Fruit fly (Drosophila melanogaster) whole organism, embryonic: ENCODE data around the gene Wdr62.

Source experiments
- CG10274 ChIP-seq: fragments of 200-800 bp; sonication (Bioruptor generic); optimal IDR thresholded peaks from 3 replicates; lab custom pipeline; 2017; ENCODE audit warnings: missing biosample characterization, mild to moderate bottlenecking, missing genetic modification characterization
- CG10565 ChIP-seq: fragments of 200-800 bp; sonication (Bioruptor generic); optimal IDR thresholded peaks from 3 replicates; lab custom pipeline; 2016; ENCODE audit warnings: missing biosample characterization, mild to moderate bottlenecking, missing genetic modification characterization
- CG13296 ChIP-seq: fragments of 200-800 bp; sonication (Bioruptor generic); optimal IDR thresholded peaks from 3 replicates; lab custom pipeline; 2018; ENCODE audit warnings: missing biosample characterization, mild to moderate bottlenecking, missing genetic modification characterization
- CG1647 ChIP-seq: fragments of 200-800 bp; sonication (Bioruptor generic); optimal IDR thresholded peaks from 3 replicates; lab custom pipeline; 2016; ENCODE audit warnings: missing biosample characterization, missing genetic modification characterization
- CG17829 ChIP-seq: fragments of 200-800 bp; optimal IDR thresholded peaks from 2 replicates; lab custom pipeline; 2019; ENCODE audit warnings: missing biosample characterization, mild to moderate bottlenecking, missing genetic modification characterization, moderate library complexity
- CG31388 ChIP-seq: fragments of 200-800 bp; sonication (Bioruptor generic); optimal IDR thresholded peaks from 2 replicates; lab custom pipeline; 2016; ENCODE audit warnings: missing biosample characterization, missing genetic modification characterization
- CG32532 ChIP-seq: fragments of 200-800 bp; sonication (Bioruptor generic); IDR thresholded peaks from 2 replicates; pipeline ENCODE4 v1.3.6; 2022; ENCODE audit warnings: missing biosample characterization, missing genetic modification characterization
- CG34376 ChIP-seq: fragments of 200-800 bp; sonication (Bioruptor generic); optimal IDR thresholded peaks from 2 replicates; lab custom pipeline; 2018; ENCODE audit warnings: missing biosample characterization, mild to moderate bottlenecking, missing genetic modification characterization
- CG6272 ChIP-seq: fragments of 200-800 bp; sonication (Bioruptor generic); IDR thresholded peaks from 2 replicates; pipeline ENCODE4 v1.3.6; 2022; ENCODE audit warnings: missing biosample characterization, missing genetic modification characterization
- CG6791 ChIP-seq: fragments of 200-800 bp; sonication (Bioruptor generic); IDR thresholded peaks from 3 replicates; pipeline ENCODE4 v1.3.6; 2022; ENCODE audit warnings: missing biosample characterization, missing genetic modification characterization; ENCODE audit not compliant: partially characterized antibody
- CG7271 ChIP-seq: fragments of 200-800 bp; sonication (Bioruptor generic); optimal IDR thresholded peaks from 2 replicates; lab custom pipeline; 2018; ENCODE audit warnings: missing biosample characterization, mild to moderate bottlenecking, missing genetic modification characterization, moderate library complexity
- CG7745 ChIP-seq: fragments of 200-800 bp; sonication (Bioruptor generic); optimal IDR thresholded peaks from 2 replicates; lab custom pipeline; 2018; ENCODE audit warnings: missing biosample characterization, mild to moderate bottlenecking, missing genetic modification characterization, moderate library complexity
- Dbx ChIP-seq: fragments of 200-800 bp; sonication (Bioruptor generic); IDR thresholded peaks from 3 replicates; pipeline ENCODE4 v1.3.6; 2022; ENCODE audit warnings: missing biosample characterization, missing genetic modification characterization
- Dfd ChIP-seq, 2 experiments: fragments of >200 bp; optimal IDR thresholded peaks; 2 replicates each; lab custom pipeline; 2017; ENCODE audit warnings: missing biosample characterization in 2 of 2, missing genetic modification characterization in 2 of 2
- Drgx ChIP-seq: fragments of 200-800 bp; sonication (Bioruptor generic); IDR thresholded peaks from 2 replicates; pipeline ENCODE4 v1.3.6; 2022; ENCODE audit warnings: missing biosample characterization, missing genetic modification characterization
- ERR ChIP-seq: fragments of 200-800 bp; sonication (Bioruptor generic); optimal IDR thresholded peaks from 2 replicates; lab custom pipeline; 2016; ENCODE audit warnings: missing biosample characterization, missing genetic modification characterization
- Ets97D ChIP-seq: fragments of 200-800 bp; sonication (Bioruptor generic); optimal IDR thresholded peaks from 3 replicates; lab custom pipeline; 2016; ENCODE audit warnings: missing biosample characterization, missing genetic modification characterization
- HLH4C ChIP-seq: fragments of 200-800 bp; sonication (Bioruptor generic); IDR thresholded peaks from 3 replicates; pipeline ENCODE4 v1.3.6; 2022; ENCODE audit warnings: missing biosample characterization, missing genetic modification characterization; ENCODE audit not compliant: partially characterized antibody
- HLHmδ ChIP-seq: fragments of 200-800 bp; sonication (Bioruptor generic); optimal IDR thresholded peaks from 2 replicates; lab custom pipeline; 2018; ENCODE audit warnings: missing biosample characterization, mild to moderate bottlenecking, missing genetic modification characterization, moderate library complexity
- HmgD ChIP-seq: fragments of 200-800 bp; sonication (Bioruptor generic); optimal IDR thresholded peaks from 3 replicates; lab custom pipeline; 2016; ENCODE audit warnings: missing biosample characterization, missing genetic modification characterization
- Jarid2 ChIP-seq: fragments of 200-800 bp; sonication (Bioruptor generic); optimal IDR thresholded peaks from 3 replicates; lab custom pipeline; 2017; ENCODE audit warnings: mild to moderate bottlenecking, missing biosample characterization, missing genetic modification reagents, missing genetic modification characterization
- Med ChIP-seq: fragments of 200-800 bp; sonication (Bioruptor generic); peaks from one replicate; lab custom pipeline; 2016; ENCODE audit warnings: missing biosample characterization, missing genetic modification characterization, mild to moderate bottlenecking, inconsistent platforms, moderate library complexity
- NK7.1 ChIP-seq: fragments of 200-800 bp; sonication (Bioruptor generic); optimal IDR thresholded peaks from 3 replicates; lab custom pipeline; 2016; ENCODE audit warnings: missing biosample characterization, missing genetic modification characterization
- Nf-YB ChIP-seq: fragments of 200-800 bp; sonication (Bioruptor generic); optimal IDR thresholded peaks from 3 replicates; lab custom pipeline; 2019; ENCODE audit warnings: missing biosample characterization, mild to moderate bottlenecking, missing genetic modification characterization, moderate library complexity
- Vsx1 ChIP-seq: fragments of 200-800 bp; sonication (Bioruptor generic); optimal IDR thresholded peaks from 2 replicates; lab custom pipeline; 2017; ENCODE audit warnings: missing biosample characterization, mild to moderate bottlenecking, missing genetic modification characterization, missing genetic modification reagents
- amos ChIP-seq: fragments of 200-800 bp; sonication (Bioruptor generic); IDR thresholded peaks from 2 replicates; pipeline ENCODE4 v1.3.6; 2022; ENCODE audit warnings: missing biosample characterization, missing genetic modification characterization; ENCODE audit not compliant: partially characterized antibody
- aop ChIP-seq: fragments of 200-800 bp; sonication (Bioruptor generic); IDR thresholded peaks from 2 replicates; pipeline ENCODE4 v1.3.6; 2022; ENCODE audit warnings: missing biosample characterization, missing genetic modification characterization
- chinmo ChIP-seq: fragments of 200-800 bp; sonication (Bioruptor generic); IDR thresholded peaks from 4 replicates; pipeline ENCODE4 v1.3.6; 2022; ENCODE audit warnings: missing biosample characterization, missing genetic modification characterization; ENCODE audit not compliant: partially characterized antibody
- chn ChIP-seq: fragments of 200-800 bp; sonication (Bioruptor generic); optimal IDR thresholded peaks from 2 replicates; lab custom pipeline; 2016; ENCODE audit warnings: missing biosample characterization, missing genetic modification characterization
- dan ChIP-seq: fragments of 200-800 bp; sonication (Bioruptor generic); IDR thresholded peaks from 2 replicates; pipeline ENCODE4 v1.3.6; 2022; ENCODE audit warnings: missing biosample characterization, missing genetic modification characterization
- ewg ChIP-seq: fragments of 200-800 bp; sonication (Bioruptor generic); optimal IDR thresholded peaks from 3 replicates; lab custom pipeline; 2017; ENCODE audit warnings: mild to moderate bottlenecking, missing biosample characterization, missing genetic modification reagents, missing genetic modification characterization
- knrl ChIP-seq: fragments of 200-800 bp; sonication (Bioruptor generic); IDR thresholded peaks from 3 replicates; pipeline ENCODE4 v1.3.6; 2022; ENCODE audit warnings: missing biosample characterization, missing genetic modification characterization; ENCODE audit not compliant: partially characterized antibody
- maf-S ChIP-seq: fragments of 200-800 bp; sonication (Bioruptor generic); optimal IDR thresholded peaks from 2 replicates; lab custom pipeline; 2016; ENCODE audit warnings: missing biosample characterization, missing genetic modification characterization
- nau ChIP-seq: fragments of 200-800 bp; sonication (Bioruptor generic); optimal IDR thresholded peaks from 3 replicates; lab custom pipeline; 2017; ENCODE audit warnings: missing biosample characterization, mild to moderate bottlenecking, missing genetic modification characterization, missing genetic modification reagents
- nerfin-2 ChIP-seq: fragments of 200-800 bp; sonication (Bioruptor generic); IDR thresholded peaks from 2 replicates; pipeline ENCODE4 v1.3.6; 2022; ENCODE audit warnings: missing biosample characterization, missing genetic modification characterization; ENCODE audit not compliant: partially characterized antibody
- nmo ChIP-seq: fragments of 200-800 bp; sonication (Bioruptor generic); optimal IDR thresholded peaks from 2 replicates; lab custom pipeline; 2018; ENCODE audit warnings: missing biosample characterization, mild to moderate bottlenecking, missing genetic modification characterization, moderate library complexity
- phol ChIP-seq: fragments of 200-800 bp; sonication (Bioruptor generic); optimal IDR thresholded peaks from 3 replicates; lab custom pipeline; 2018; ENCODE audit warnings: missing biosample characterization, mild to moderate bottlenecking, missing genetic modification characterization, moderate library complexity
- prd ChIP-seq, 3 experiments: fragments of >200 bp in 2 of 3; fragments of 200-800 bp in 1 of 3; sonication (Bioruptor generic) in 1 of 3; optimal IDR thresholded peaks in 2 of 3; IDR thresholded peaks in 1 of 3; 2 replicates in 2 of 3; 3 replicates in 1 of 3; pipeline versions ENCODE4 v1.3.6 to Lab custom; 2017 to 2022; ENCODE audit warnings: missing biosample characterization in 1 of 3, missing genetic modification characterization in 1 of 3
- rib ChIP-seq: fragments of 200-800 bp; sonication (Bioruptor generic); IDR thresholded peaks from 2 replicates; pipeline ENCODE4 v1.3.6; 2022; ENCODE audit warnings: missing biosample characterization, missing genetic modification characterization
- shn ChIP-seq: fragments of 200-800 bp; sonication (Bioruptor generic); optimal IDR thresholded peaks from 3 replicates; lab custom pipeline; 2016; ENCODE audit warnings: missing biosample characterization, missing genetic modification characterization
- sisA ChIP-seq: fragments of 200-800 bp; sonication (Bioruptor generic); IDR thresholded peaks from 2 replicates; pipeline ENCODE4 v1.3.6; 2022; ENCODE audit warnings: missing biosample characterization, missing genetic modification characterization
- slou ChIP-seq: fragments of 200-800 bp; sonication (Bioruptor generic); optimal IDR thresholded peaks from 3 replicates; lab custom pipeline; 2016; ENCODE audit warnings: missing biosample characterization, missing genetic modification characterization
- sna ChIP-seq: fragments of 200-800 bp; sonication (Bioruptor generic); IDR thresholded peaks from 2 replicates; pipeline ENCODE4 v1.3.6; 2022; ENCODE audit warnings: missing biosample characterization, missing genetic modification characterization; ENCODE audit not compliant: partially characterized antibody
- sr ChIP-seq: fragments of 200-800 bp; sonication (Bioruptor generic); IDR thresholded peaks from 3 replicates; pipeline ENCODE4 v1.3.6; 2022; ENCODE audit warnings: missing biosample characterization, missing genetic modification characterization
- tgo ChIP-seq: fragments of 200-800 bp; sonication (Bioruptor generic); IDR thresholded peaks from 3 replicates; pipeline ENCODE4 v1.3.6; 2022; ENCODE audit warnings: missing biosample characterization, missing genetic modification characterization
- unpg ChIP-seq: fragments of 200-800 bp; sonication (Bioruptor generic); optimal IDR thresholded peaks from 3 replicates; lab custom pipeline; 2018; ENCODE audit warnings: missing biosample characterization, mild to moderate bottlenecking, missing genetic modification characterization, moderate library complexity
- z ChIP-seq: fragments of 200-800 bp; sonication (Bioruptor generic); IDR thresholded peaks from 3 replicates; pipeline ENCODE4 v1.3.6; 2022; ENCODE audit warnings: missing biosample characterization, missing genetic modification characterization
- zfh1 ChIP-seq: fragments of 200-800 bp; sonication (Bioruptor generic); IDR thresholded peaks from 3 replicates; pipeline ENCODE4 v1.3.6; 2022; ENCODE audit warnings: missing biosample characterization, missing genetic modification characterization

Gene Wdr62

dm6 chr2L:1972450-1973119 is 88.2 kb downstream of the Wdr62 start (continued):
- TF ChIP-seq CG7745 (tag; lab: Kevin White, UChicago) (no peak), CG10274 (GFP tag; lab: Kevin White, UChicago) (no peak), dan (GFP tag; lab: Robert Waterston, UW) (no peak), nmo (peak; percentile 35), CG31388 (GFP tag; lab: Kevin White, UChicago) (no peak), slou (no peak), sr (peak; percentile 80), nau (GFP tag; lab: Kevin White, UChicago) (no peak), CG32532 (peak; percentile 19; the same call in 1 of the 2 replicates), nerfin-2 (GFP tag; lab: Robert Waterston, UW) (0 out of 2 replicates have a peak, but pooled peaks have one; percentile 9), CG13296 (GFP tag; lab: Kevin White, UChicago) (no peak), z (peak; percentile 82), phol (tag; lab: Kevin White, UChicago) (peak; percentile 79), Vsx1 (GFP tag; lab: Kevin White, UChicago) (peak; percentile 99), knrl (peak; percentile 28; the same call in 1 of the 3 replicates), Dbx (GFP tag; lab: Robert Waterston, UW) (no peak), HLHmδ (GFP tag; lab: Kevin White, UChicago) (peak; percentile 1), Nf-YB (peak; percentile 98), ERR (GFP tag; lab: Kevin White, UChicago) (no peak), chinmo (peak; percentile 93; the same call in 3 of the 4 replicates), CG1647 (GFP tag; lab: Kevin White, UChicago) (no peak), Dfd (GFP tag; optimal IDR thresholded peaks at IDR 0.05; lab: Kevin White, UChicago) (no peak), Drgx (GFP tag; lab: Robert Waterston, UW) (no peak), sna (GFP tag; lab: Robert Waterston, UW) (peak; percentile 35; the same call in 1 of the 2 replicates), sisA (GFP tag; lab: Robert Waterston, UW) (no peak), CG6272 (GFP tag; lab: Robert Waterston, UW) (no peak), maf-S (GFP tag; lab: Kevin White, UChicago) (no peak), zfh1 (GFP tag; lab: Robert Waterston, UW) (0 out of 3 replicates have a peak, but pooled peaks have one; percentile 18), NK7.1 (GFP tag; lab: Kevin White, UChicago) (no peak), ewg (peak; percentile 93), HLH4C (GFP tag; lab: Robert Waterston, UW) (no peak), Jarid2 (GFP tag; lab: Kevin White, UChicago) (peak; percentile 35), chn (GFP tag; lab: Kevin White, UChicago) (no peak), amos (GFP tag; lab: Robert Waterston, UW) (peak; percentile 32; the same call in 1 of the 2 replicates), Ets97D (GFP tag; lab: Kevin White, UChicago) (no peak), aop (GFP tag; lab: Robert Waterston, UW) (no peak), Med (peak; percentile 67), shn (GFP tag; lab: Kevin White, UChicago) (no peak), CG10565 (GFP tag; lab: Kevin White, UChicago) (no peak), CG34376 (GFP tag; lab: Kevin White, UChicago) (no peak), CG17829 (tag; lab: Kevin White, UChicago) (no peak), tgo (GFP tag; lab: Robert Waterston, UW) (no peak), prd (optimal IDR thresholded peaks at IDR 0.05; lab: Kevin White, UChicago) (no peak), prd (GFP tag; IDR thresholded peaks at IDR 0.05; lab: Robert Waterston, UW) (peak; percentile 43; the same call in 1 of the 3 replicates), rib (GFP tag; lab: Robert Waterston, UW) (no peak), HmgD (peak; percentile 3), unpg (GFP tag; lab: Kevin White, UChicago) (no peak), CG6791 (GFP tag; lab: Robert Waterston, UW) (peak; percentile 64; the same call in 2 of the 3 replicates), CG7271 (tag; lab: Kevin White, UChicago) (no peak)
